Worm (Caenorhabditis elegans): ENCODE data around the gene vap-1.

The vap-1 gene

DNA sequence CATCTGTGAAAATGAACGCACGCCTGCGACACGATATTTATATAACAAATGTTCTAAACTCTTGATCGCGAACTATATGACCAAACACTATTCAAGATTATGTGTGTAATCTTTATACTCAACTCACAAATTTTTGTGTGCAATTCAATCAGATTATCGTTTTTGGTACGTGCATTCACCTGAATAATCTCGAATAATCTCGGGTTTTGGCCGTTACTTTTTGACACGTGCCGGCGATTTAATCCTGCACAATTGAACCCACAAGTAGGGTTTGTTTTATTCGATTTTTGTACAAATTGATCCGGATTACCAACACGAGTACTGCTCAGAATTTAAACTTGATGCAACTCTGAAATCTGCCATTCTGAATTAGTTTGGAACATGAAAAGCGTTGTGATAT, at the start of gene vap-1, which contains the start of gene F11C7.2:
Gene vap-1 (minus strand): TSS at position 101 of the 400 bp plus-strand sequence.
Gene F11C7.2 (plus strand): TSS at position 359 of the 400 bp plus-strand sequence.
- TF ChIP-seq unc-62 (GFP tag; optimal IDR thresholded peaks at IDR 0.05): no peak

DNA sequence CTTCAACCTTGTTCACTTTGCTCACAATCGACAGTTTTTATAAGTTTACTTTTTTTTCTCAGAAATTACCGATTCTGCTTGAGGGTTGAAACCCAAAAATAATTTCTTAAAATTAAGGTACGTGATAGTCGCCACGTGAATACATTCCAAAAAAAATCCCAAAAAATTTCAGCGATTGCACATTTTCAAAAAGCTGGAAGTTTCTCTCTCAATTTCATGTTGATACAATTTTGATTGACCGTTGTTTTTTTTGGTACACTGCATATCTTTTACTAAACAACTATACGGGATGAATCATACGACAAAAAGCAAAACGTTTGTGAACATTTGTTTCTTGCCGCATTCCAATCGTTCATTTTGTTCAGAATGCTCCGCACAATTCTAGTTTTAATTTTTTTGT, 42.0 kb upstream of the vap-1 start, which contains the start of gene C36E6.8:
Gene C36E6.8 (plus strand): TSS at position 301 of the 400 bp plus-strand sequence.
- TF ChIP-seq unc-62 (GFP tag; optimal IDR thresholded peaks at IDR 0.05): no peak

DNA sequence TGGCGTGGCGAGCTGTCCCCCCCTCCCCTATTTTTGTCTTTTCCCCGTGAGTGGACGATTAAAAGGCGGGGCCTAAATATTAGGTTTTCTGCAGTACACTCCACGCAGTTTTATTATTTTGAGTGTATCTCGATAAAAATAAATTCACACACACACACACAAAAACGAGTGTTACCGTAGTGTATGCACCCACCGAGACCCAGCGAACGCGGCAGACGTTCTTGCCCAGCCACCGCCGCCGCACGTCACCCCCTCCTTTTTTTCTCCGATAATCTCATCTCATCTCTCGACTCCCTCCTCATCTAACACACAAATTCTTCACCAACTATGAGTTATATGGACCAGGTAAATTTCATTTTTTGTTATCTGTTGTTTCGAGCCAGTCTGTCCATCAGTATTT, 37.9 kb upstream of the vap-1 start, which contains the start of gene fubl-3:
Gene fubl-3 (plus strand): TSS at position 212 of the 400 bp plus-strand sequence.
- no peak for TF ChIP-seq unc-62 (GFP tag; optimal IDR thresholded peaks at IDR 0.05)

DNA sequence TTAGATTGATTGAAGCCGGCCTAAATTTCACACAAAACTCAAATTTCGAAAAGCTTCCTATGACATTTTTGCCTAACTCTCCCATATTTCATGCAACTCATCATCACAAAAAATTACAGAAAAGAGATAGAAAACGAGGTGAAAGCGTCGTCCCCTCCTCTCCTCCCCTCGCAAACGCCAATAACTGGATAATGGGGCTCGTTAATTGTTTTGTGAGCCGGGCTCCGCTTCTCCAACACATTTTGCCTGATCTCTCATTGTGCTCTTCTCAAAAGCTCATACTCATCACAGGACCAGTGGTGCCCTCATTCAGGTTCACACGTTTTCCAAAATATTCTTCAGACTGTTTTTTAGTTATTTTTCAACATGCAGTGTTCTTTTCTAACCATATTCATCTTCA, 32.4 kb upstream of the vap-1 start, which contains the start of gene pbo-6:
Gene pbo-6 (plus strand): TSS at position 240 of the 400 bp plus-strand sequence.
- no peak for TF ChIP-seq unc-62 (GFP tag; optimal IDR thresholded peaks at IDR 0.05)

DNA sequence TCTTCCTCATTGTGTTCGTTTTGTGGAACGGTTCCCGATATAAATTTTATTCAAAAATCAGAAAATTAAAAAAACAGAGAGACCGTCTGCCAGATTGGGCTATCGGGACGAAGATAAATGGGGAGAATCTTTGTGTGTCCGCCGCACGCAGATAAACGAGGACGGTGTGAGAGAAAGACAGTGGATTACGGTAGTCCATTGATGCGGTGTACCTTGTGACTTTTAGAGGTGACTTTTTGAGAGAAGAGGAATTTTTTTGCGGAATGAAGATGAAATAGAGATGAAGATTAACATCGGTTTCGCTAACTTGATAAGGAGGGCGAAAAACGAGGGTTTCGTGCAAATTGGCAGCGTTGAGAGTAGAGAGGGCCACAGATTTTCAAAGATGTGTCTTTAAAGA, 31.4 kb upstream of the vap-1 start:
- no peak for TF ChIP-seq unc-62 (GFP tag; optimal IDR thresholded peaks at IDR 0.05)

DNA sequence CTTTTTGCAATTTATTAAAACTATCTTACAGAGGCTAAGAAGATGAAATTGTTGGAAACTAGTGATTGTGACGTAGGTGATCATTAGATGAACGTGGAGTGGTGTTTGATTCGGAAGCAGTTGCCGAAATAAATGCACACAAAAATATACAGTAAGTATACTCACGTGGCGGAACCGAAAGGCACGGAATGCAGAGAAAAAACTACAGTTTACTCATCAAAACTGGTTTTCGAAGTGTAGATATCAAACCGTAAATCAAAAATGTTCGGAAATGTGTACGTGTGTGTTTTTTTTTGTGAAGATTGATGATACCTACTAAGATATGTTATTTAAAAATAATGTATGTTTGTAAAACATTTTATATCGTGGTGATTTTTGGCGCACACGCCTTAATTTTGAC, 30.4 kb upstream of the vap-1 start:
- TF ChIP-seq unc-62 (GFP tag; optimal IDR thresholded peaks at IDR 0.05): no peak

DNA sequence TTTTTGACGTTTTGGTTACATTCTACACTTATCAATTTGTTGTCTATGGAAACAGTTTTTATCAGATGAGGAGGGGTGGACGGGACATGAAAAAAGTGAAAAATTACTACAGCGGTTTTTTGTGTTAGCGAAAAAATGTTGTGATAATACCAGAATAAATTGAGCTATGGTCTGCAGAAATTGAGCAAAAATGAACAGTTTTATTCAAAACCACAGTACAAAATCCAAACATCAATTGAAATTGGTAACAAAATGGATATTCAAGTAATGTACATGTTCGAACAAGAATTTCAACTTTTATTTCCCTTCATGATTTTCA, 28.2 kb upstream of the vap-1 start:
- no peak for TF ChIP-seq unc-62 (GFP tag; optimal IDR thresholded peaks at IDR 0.05)

DNA sequence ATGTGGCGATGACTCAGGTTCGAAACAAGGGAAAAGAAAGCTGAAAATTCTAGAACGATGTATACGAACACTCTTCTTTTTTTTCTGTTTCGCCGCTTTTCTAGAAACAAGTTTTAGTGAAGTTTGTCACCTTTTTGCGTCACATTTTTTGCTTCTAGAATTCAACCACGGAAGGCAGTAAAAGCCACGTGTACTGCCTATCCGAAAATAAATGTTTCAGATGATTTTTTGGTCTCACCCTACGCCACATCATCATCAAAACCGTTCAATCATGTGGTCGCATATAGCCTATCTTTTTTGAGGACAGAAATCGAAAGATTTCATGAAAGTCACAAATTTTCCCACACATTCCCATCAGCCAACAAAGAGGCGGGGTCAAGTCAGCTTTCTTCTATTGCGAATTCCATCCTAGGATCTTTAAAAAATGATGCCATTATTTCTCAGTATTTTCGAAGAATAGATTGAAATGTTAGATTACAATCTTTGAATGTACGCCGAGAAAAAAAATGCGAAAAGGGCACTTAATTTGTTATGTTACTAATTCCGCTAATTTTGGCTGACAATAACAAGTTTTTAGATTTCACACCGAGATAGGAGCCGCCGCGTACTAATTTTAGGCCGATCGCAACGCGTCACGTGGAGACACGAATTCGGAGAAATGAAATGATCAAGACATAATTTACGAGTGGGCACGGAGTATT, 27.7 kb upstream of the vap-1 start:
- no peak for TF ChIP-seq unc-62 (GFP tag; optimal IDR thresholded peaks at IDR 0.05)

DNA sequence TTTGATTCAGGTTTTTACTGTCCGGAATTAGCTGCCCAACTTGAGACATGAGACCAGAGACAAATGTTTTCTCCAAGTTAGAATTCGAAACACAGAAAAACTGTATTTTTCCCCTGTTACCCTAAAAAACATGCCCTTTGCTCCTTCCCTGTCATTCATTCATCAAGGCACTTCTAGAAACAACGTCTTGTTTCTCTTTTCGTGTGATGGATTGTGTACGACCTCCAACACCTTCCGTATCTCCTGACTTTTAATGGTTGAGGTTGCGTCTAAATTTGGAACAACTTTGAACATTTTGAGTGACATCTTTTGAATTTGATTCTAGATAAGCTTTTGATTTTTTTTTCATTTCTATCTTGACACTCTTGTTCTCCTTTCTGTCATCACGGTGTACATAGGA, 26.2 kb upstream of the vap-1 start:
- no peak for TF ChIP-seq unc-62 (GFP tag; optimal IDR thresholded peaks at IDR 0.05)

DNA sequence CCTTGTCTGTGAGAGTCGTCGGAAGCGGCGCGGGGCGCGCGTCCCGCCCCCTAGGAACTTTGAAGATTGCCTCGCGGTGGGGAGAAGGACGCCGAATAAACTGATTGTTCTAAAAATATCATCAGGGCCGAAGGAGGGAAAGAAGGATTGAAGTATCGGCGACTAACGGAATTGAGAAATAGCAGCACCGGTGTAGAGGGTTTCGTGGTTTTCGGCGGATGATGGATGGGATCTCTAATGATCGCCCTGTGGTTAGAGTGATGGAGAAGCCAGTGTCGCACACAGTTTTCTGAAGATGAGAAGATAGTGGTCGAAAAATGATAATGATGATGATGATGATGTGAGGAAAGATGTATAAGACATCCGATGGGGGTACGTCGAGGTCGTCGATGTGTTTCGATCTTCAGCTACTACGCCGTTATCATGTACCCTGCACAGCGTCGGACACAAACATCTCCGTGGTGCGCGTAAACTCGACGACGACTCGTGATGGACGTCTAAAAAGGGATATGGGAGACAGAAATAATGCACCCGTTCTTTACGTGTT, 25.2 kb upstream of the vap-1 start, which contains the start of gene osm-11:
Gene osm-11 (minus strand): TSS at position 51 of the 547 bp plus-strand sequence.
- TF ChIP-seq unc-62 (GFP tag; optimal IDR thresholded peaks at IDR 0.05): no peak

DNA sequence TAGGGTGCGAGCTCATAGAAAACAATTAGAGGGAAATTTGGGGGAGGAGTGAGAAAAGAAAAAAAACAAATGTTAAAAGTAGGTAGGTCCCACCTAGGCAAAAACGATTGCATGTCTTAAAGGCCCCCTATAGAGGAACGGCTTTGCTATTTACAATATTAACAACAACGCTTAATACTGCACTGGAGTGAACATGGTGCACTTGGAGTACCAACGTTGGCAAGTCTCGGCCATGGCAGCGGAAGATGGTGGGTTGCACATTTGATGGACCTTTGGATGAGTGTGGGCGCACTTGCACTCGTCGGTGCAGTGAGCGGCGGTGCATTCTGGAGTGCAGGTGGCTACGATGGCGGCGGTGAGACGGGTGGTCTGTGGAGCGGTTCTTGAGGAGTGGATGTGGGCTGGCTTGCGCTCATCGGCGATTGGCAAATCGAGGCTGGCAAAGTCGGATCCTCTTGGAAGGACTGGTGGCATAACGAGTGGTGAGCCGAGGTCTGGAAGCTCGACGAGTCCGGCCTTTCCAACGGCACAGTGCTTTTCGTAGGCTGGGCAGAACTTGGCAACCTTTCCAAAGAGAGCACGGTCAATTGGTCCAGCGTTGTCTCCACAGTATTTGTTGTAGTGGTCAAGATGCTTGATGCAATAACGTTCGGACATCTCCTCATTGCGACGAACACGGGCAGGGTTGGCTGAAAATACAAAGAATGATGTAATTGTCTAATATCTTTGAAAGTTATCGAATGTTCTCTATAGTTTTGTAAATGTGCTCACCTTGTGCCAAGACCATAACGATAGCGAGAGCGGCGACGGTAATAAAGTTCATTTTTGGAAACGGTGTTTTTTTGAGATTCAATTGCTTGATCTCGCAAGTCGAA, 24.5 kb upstream of the vap-1 start:
- no peak for TF ChIP-seq unc-62 (GFP tag; optimal IDR thresholded peaks at IDR 0.05)

DNA sequence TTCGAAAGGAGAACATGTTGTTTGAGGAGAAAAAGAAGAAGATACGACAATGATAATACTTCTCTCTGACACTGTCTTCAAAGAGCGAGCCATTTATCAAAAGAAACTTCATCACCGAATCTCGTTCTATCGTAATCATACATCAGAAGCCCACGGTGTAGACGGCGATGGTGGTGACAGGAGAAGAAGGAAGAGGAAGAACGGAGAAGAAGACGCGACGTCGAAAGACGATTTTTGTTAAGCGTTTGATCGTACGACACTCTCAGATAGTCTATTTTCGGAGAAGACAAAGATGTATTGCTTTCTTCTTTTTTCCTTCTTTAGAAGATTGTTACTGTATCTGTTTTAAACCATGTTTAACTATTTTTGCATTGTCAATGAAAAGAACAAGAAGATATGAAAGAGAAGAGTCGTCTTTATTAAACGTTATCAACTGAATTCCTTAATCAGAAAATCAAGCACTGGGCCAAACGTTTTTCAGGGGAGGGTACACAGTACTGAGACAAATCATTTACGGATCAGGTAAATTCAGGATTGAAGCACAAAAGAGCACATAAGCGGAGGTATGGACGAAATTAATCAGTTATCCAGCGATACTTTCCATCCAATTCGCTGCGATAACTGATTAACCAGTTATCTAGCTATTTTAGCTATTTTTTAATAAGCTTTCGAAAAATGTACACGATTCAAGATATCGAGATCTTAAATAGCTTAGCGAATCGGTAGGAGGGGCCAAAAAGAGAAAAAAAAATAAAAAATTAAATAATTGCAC, 23.6 kb upstream of the vap-1 start:
- no peak for TF ChIP-seq unc-62 (GFP tag; optimal IDR thresholded peaks at IDR 0.05)

DNA sequence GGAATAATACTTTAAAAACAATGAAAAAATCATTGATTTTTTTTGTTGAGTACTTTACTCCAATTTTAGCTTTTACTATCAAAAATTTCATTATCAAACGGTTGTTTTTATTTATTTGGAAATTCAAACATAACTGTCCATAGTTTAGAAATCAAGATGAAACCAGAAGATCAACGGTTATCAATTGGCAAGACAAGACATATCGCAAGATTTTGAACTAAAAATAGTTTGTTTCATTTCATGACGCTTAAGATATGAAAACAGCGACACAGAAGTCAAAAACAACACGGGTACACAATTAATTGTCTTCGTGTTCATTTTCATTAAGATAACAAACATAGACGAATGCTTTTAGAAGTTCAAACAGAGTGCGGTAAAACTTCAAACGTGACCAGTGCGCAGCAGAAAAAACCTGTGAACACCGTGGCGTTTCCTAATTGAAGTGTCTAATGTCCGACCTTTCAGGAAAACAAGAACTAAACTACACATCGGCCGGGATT, 21.2 kb upstream of the vap-1 start:
- no peak for TF ChIP-seq unc-62 (GFP tag; optimal IDR thresholded peaks at IDR 0.05)

DNA sequence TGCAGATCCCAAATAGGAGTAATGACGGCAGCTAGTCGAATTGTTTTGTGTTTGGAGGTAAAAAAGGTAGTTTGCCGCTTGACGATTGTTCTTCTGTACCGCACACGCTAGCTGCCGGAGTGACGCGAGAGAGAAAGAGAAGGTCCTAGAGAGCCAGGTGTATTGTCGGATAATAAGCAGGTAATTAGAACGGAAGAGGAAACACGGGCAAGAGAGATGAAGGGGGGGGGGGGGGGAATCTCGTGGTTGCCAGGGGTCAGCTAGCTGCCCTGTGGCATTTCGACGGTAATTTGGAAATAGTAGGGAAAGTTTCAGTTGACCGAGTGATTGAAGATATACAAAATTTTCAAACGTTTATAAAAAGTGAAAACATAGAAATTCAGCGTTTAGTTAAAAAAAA, 17.5 kb upstream of the vap-1 start, which contains the start of gene crb-1:
Gene crb-1 (minus strand): TSS at position 147 of the 400 bp plus-strand sequence.
- no peak for TF ChIP-seq unc-62 (GFP tag; optimal IDR thresholded peaks at IDR 0.05)

DNA sequence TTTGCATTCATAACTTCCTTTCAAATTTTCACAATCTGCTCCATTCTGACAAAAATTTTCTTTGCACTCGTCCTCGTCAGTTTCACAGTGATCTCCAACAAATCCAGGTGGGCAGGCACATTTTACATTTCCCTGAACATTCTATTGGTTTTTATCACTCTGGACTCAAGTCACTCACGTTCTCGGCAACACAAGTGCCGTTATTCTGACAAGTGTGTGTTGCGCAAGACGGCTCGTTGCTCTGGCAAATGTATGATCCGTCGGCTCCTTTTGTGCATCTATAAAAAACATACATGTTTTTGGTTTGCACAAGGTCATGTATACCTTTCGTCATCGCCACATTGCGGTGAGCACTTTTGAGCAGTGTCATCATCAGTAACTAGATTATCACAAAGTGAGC, 16.3 kb upstream of the vap-1 start:
- TF ChIP-seq unc-62 (GFP tag; optimal IDR thresholded peaks at IDR 0.05): no peak
